Worm (Caenorhabditis elegans) whole organism, midembryonic: ENCODE data around the gene mex-5.

ENCODE experiments used
- flt-1 ChIP-seq: fragments of 200-800 bp; sonication (Bioruptor generic); IDR thresholded peaks from 2 replicates; pipeline ENCODE4 v1.3.6; 2022; ENCODE audit warnings: missing genetic modification characterization, missing compliant biosample characterization
- med-1 ChIP-seq: sonication (generic microtip); optimal IDR thresholded peaks from 2 replicates; lab custom pipeline; 2017; ENCODE audit warnings: missing genetic modification characterization, mild to moderate bottlenecking, missing compliant biosample characterization, antibody characterized with exemption, missing genetic modification reagents; ENCODE audit not compliant: insufficient read depth

DNA sequence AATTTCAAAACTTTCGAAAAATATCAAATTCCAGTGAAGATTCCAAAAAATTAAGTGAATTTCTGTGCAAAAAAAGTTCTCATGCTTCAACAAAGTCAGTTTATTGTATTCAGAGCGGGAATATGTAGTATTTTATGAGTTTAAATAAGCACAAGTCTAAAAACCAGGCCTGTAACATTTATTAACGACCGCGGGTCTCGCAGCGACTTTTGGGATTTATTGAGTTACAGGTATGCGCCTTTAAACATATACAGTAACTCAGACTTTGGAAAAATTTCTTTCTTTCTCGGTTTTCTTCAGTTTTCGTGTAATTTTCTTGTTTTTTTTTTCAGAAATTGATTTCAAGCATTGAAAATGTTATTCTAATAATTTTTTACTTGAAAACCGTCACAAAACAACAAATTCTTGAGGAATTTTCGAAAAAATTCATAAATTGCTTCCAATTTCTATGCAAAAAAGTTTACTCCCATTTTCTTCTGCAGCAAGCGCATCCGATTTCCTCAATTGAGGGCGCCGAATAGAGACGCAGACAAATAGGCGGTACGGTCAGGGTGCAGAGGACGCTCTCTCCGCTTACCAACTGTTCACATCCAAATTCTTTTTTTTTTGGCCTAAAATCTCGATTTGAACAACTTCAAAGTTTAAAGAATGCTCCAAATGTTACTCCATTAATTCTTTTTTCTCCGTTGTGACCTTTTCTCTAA lies 42.0 kb upstream of the mex-5 start:
- TF ChIP-seq med-1 (GFP tag; lab: Kevin White, UChicago) (no peak), flt-1 (GFP tag; lab: Robert Waterston, UW) (no peak)
